Fruit fly (Drosophila melanogaster): ENCODE measurements around the gene hoka.

DNA sequence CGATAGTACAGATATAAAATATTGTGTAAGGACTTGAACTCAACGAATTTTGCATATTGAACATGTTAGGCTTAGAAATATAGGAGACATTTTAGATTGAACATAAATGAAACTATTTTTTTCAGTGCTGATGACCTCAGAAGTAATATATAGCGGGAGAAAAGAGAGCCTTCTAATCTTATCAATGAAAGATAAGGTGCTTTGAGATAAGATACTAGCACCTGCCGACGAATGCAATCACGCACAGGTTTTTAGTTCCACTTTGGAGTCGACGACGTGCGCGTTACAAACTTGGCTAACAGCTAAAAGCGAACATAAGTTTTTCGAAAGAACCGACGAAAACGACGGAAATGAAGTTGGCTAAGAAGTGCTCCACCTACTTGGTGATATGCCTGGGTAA, at the start of gene hoka:
- TF ChIP-seq CTCF (optimal IDR thresholded peaks at IDR 0.05) (no peak), CG8478 (optimal IDR thresholded peaks at IDR 0.05) (no peak)
